Fruit fly (Drosophila melanogaster): ENCODE data around the gene GIIIspla2.

GIIIspla2 gene

DNA sequence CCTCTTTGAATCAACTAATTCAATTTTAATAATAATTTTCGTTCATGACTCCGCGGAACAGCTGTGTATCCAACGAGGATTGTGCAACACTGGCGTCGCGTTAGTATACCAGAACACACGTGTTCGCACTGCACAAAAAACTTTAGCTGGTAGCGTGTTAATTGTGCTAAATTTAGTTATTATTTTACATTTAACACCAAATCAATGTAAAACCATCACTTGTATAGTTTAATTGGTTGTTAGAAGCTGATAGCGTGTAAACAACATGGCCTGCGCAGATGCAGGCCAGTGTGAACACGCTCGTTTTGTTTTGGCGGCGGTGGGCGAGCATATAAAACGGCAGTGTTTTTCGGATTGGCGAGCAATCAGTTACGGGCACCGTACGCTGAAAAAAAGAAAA is at the start of gene GIIIspla2, which contains the start of gene Traf6 (continued):
- peak in 1 of 2 experiments; percentile 60 for TF ChIP-seq salr (GFP tag; optimal IDR thresholded peaks at IDR 0.05)
- peak; percentile 83 for TF ChIP-seq Eip78C (GFP tag)
- peak; percentile 54 for TF ChIP-seq CG11902 (GFP tag; optimal IDR thresholded peaks at IDR 0.05)
- peak; percentile 64; the same call in 1 of the 2 replicates for TF ChIP-seq CG11294 (GFP tag; IDR thresholded peaks at IDR 0.05)
- peak; percentile 72 for TF ChIP-seq CG10669 (GFP tag; optimal IDR thresholded peaks at IDR 0.05)
- no peak for TF ChIP-seq vri (GFP tag; optimal IDR thresholded peaks at IDR 0.05)
- TF ChIP-seq pdm3 (GFP tag; optimal IDR thresholded peaks at IDR 0.05): peak; percentile 80

DNA sequence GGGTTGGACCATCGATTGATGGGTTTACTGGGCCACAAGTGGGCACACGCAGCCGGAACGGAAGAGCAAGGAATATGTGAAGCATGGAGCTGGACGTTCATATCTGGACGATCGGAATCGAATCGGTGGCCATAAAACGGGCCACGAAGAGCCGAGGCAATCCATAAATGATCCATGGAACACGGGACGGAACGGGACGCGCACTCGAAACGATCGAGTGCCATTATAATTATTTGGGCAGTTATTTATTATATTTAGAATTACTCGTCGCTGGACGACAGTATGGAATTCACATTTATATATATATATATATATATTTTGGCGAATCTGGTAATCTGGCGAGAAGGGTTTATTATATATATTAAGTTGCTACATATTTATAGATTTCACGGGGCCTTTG is 49.5 kb upstream of the GIIIspla2 start:
- TF ChIP-seq Hr38 (GFP tag; optimal IDR thresholded peaks at IDR 0.05) (no peak), CG10631 (GFP tag; optimal IDR thresholded peaks at IDR 0.05) (no peak), CG11762 (GFP tag; optimal IDR thresholded peaks at IDR 0.05; ENCODE audit: insufficient read depth) (no peak), dsx (GFP tag; optimal IDR thresholded peaks at IDR 0.05; ENCODE audit: poor library complexity, severe bottlenecking) (no peak), CG34406 (GFP tag; optimal IDR thresholded peaks at IDR 0.05) (no peak), Sox14 (GFP tag; optimal IDR thresholded peaks at IDR 0.05) (no peak), CG9139 (GFP tag; optimal IDR thresholded peaks at IDR 0.05) (no peak), acj6 (GFP tag; optimal IDR thresholded peaks at IDR 0.05) (no peak), pdm3 (GFP tag; optimal IDR thresholded peaks at IDR 0.05) (no peak), net (GFP tag; optimal IDR thresholded peaks at IDR 0.05) (no peak), Sox15 (GFP tag; optimal IDR thresholded peaks at IDR 0.05) (no peak), CG1621 (tag; optimal IDR thresholded peaks at IDR 0.05) (no peak), CG6854 (GFP tag; optimal IDR thresholded peaks at IDR 0.05) (no peak)

DNA sequence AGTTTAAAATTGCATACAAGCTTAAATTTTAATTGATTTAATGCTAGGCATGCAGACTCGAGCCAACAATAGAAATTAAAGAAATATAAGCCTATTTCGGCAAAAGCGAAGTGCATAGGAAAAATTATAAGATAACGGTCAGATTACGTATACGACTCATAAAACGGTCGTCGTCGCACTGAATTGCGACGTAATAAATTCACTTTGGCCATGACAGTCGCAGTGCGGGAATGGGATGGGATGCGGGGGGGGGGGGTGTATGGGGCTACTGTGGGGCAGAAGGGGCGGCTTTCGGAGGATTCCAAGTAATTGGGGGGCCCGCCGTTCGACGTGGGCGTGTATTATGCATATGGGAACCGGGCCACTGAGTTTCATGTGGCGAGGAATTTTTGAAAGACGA is 46.4 kb upstream of the GIIIspla2 start:
- TF ChIP-seq vri (GFP tag; optimal IDR thresholded peaks at IDR 0.05): peak; percentile 76
- no peak for TF ChIP-seq CG4318 (GFP tag; optimal IDR thresholded peaks at IDR 0.05)
- TF ChIP-seq salr (GFP tag; optimal IDR thresholded peaks at IDR 0.05): no peak
- TF ChIP-seq lz (GFP tag; optimal IDR thresholded peaks at IDR 0.05): no peak

DNA sequence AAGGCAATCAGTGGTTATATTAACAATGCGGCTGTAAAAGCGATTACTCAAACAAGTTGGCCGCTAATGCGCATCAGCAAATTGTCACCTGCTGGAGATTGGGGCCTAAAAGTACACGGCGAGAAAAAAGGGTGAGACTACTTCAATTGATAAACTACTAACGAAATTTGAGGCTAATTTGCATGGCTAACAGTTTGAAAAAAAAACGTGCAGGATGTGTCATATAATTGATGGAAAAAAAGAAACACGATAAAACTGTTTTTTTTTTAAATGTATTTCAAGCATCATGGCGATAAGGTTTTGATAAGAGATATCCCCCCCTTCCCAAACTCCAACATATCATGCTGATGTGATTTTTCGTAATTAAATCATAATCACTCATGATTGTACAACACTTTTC is 44.7 kb upstream of the GIIIspla2 start:
- peak; percentile 59 for TF ChIP-seq Eip78C (GFP tag)
- TF ChIP-seq CG9139 (GFP tag; optimal IDR thresholded peaks at IDR 0.05): no peak
- no peak for TF ChIP-seq Blimp-1 (GFP tag; optimal IDR thresholded peaks at IDR 0.05)
- TF ChIP-seq CG11902 (GFP tag; optimal IDR thresholded peaks at IDR 0.05): no peak
- no peak for TF ChIP-seq Ets21C (GFP tag; optimal IDR thresholded peaks at IDR 0.05)
- TF ChIP-seq Gug (GFP tag; IDR thresholded peaks at IDR 0.05): no peak
- peak; percentile 8 for TF ChIP-seq esn (GFP tag; optimal IDR thresholded peaks at IDR 0.05)
- TF ChIP-seq svp (GFP tag): peak; percentile 51
- peak; percentile 2 for TF ChIP-seq Met (GFP tag; optimal IDR thresholded peaks at IDR 0.05)
- TF ChIP-seq lz (GFP tag; optimal IDR thresholded peaks at IDR 0.05): peak; percentile 10

DNA sequence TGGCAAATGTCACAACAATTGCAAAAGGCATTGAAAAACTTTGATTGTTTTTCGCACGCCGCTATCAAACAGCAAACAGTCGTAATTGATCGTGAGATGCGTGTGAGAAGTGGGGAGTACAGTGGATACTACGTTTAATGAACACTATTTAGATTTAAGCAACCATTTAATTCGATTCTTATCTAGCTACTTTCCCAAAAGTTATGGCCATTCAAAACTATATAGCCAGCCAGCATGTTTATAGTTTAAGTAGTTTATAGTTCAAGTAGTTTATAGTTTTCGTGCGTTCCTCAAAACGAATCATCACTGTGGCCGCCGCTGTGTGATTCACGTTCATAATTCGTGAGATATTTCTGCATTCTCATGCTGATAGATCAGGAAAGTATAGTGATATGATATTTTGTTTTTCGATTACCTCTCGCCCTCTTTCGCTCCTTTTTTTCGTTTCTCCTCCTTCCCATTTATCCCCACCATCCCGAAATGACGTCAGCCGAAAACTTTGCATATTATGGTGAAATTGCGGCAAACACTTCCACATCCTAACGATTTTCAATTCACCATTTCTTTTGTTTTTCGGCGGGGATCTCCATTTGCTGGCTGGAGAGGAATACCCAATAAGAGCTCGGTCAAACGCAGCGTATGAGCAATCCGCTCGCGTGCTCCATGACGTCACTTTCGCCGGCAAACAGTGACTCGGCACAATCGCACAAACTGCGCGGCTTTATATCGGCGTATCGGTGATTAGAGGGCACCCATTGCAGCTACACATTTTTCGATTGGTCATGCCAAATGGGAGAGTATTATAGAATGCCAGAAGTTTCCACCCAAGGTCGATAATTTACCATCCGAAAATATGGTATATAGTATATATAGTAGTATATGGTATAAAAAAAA is 43.8 kb upstream of the GIIIspla2 start:
- TF ChIP-seq Hr38 (GFP tag; optimal IDR thresholded peaks at IDR 0.05): no peak
- TF ChIP-seq Sox102F (GFP tag; optimal IDR thresholded peaks at IDR 0.05): no peak
- TF ChIP-seq fd59A (GFP tag; optimal IDR thresholded peaks at IDR 0.05): no peak
- peak; percentile 6 for TF ChIP-seq CG32006 (GFP tag; optimal IDR thresholded peaks at IDR 0.05)
- TF ChIP-seq spab (GFP tag; optimal IDR thresholded peaks at IDR 0.05): no peak
- TF ChIP-seq CG11902 (GFP tag; optimal IDR thresholded peaks at IDR 0.05): no peak
- TF ChIP-seq CG7368 (GFP tag; optimal IDR thresholded peaks at IDR 0.05): no peak
- TF ChIP-seq net (GFP tag; optimal IDR thresholded peaks at IDR 0.05): no peak
- TF ChIP-seq salr (GFP tag; optimal IDR thresholded peaks at IDR 0.05): no peak
- no peak for TF ChIP-seq fd85E (GFP tag; optimal IDR thresholded peaks at IDR 0.05)
- TF ChIP-seq cyc (GFP tag; optimal IDR thresholded peaks at IDR 0.05): peak; percentile 13
- no peak for TF ChIP-seq CG8319 (GFP tag; optimal IDR thresholded peaks at IDR 0.05)
- TF ChIP-seq CG10631 (GFP tag; optimal IDR thresholded peaks at IDR 0.05): peak; percentile 17
- no peak for TF ChIP-seq CG10669 (GFP tag; optimal IDR thresholded peaks at IDR 0.05)
- TF ChIP-seq OdsH (GFP tag; optimal IDR thresholded peaks at IDR 0.05): no peak
- no peak for TF ChIP-seq Ets96B (tag; optimal IDR thresholded peaks at IDR 0.05)
- no peak for TF ChIP-seq CG8119 (GFP tag; IDR thresholded peaks at IDR 0.05)
- peak; percentile 31 for TF ChIP-seq fkh (GFP tag; optimal IDR thresholded peaks at IDR 0.05)
- TF ChIP-seq pdm3 (GFP tag; optimal IDR thresholded peaks at IDR 0.05): peak; percentile 36
- TF ChIP-seq CG6808 (GFP tag; optimal IDR thresholded peaks at IDR 0.05): no peak
- TF ChIP-seq CG6163 (GFP tag; IDR thresholded peaks at IDR 0.05): 0 out of 3 replicates have a peak, but pooled peaks have one; percentile 17
- peak; percentile 3 for TF ChIP-seq CG31627 (GFP tag; optimal IDR thresholded peaks at IDR 0.05)

Data from whole organism, prepupa.